Fruit fly (Drosophila melanogaster) S2 (cell line): Measurements from ENCODE around the gene zfh2.

ENCODE experiments used
- CG8478 ChIP-seq: fragments of >200 bp; optimal IDR thresholded peaks from 2 replicates; lab custom pipeline; 2018
- CTCF ChIP-seq, 2 experiments: fragments of >200 bp; optimal IDR thresholded peaks; 2 replicates each; lab custom pipeline; 2018

Gene zfh2

DNA sequence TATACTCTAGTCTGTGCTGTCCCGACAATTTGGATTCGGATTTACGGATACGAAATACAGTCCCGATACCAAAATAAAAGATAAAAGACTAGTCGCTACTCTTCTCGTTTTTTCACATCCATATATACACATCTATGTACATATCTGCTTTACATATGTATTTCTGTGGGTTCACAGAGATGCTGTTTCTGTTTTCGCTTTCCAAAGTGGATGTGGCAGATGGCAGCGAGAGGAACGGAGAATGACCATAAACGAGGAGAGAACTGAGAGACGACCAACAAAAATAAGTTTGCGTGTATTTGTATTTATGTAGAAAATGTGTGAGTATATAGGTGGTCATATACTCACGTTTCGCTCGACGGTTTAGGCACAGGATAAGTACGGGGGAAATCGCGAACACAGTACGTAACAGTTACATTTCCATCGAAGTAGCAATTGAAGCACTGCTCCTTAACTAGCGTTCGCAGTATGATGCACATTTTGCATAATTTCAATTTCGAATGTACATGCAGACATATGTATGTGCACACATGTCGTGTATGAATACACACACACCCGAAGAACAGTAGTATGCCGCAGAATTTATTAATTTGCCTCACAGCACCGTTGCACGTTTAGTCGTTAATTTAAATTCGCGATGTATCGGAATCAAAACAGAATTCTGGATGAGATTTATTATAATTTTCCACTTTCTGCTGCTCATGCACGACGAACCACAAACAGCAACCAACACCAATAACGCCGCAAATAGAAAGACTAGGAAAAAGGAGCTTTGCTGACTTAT, 55.7 kb downstream of the zfh2 start, which contains the start of gene Tdg:
Tdg (minus strand) TSS at position 760 of the 784 bp plus-strand sequence.
- no peak for TF ChIP-seq CG8478 (lab: Kevin White, UChicago)

- TF ChIP-seq CG8478 (lab: Kevin White, UChicago) (no peak), CTCF (optimal IDR thresholded peaks at IDR 0.05; lab: Kevin White, UChicago) (peak in 1 of 2 experiments; percentile 1)
Measured at dm6 chr4:557879-558202, 56.2 kb downstream of the zfh2 start, which contains the start of gene Pur-alpha. Gene Pur-alpha (plus strand): TSS chr4:558016.

DNA sequence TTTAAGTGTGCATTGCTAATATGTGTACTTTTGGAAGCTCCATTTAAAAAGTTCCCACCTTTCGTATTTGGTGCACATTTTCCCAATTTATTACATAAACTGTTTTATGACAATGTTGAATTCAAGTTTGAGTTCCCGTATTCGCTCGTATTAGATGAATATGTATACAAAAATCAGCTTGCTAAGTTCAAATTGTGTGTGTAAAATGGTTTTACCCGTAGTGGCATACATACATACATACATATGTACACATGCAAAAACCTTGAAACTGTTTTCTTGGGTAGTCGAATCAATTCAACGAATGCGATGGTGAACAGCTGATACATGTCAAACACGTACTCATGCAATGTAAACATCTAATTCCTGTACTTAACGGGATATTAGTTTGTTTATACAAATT, 56.8 kb downstream of the zfh2 start:
- TF ChIP-seq CG8478 (lab: Kevin White, UChicago) (no peak), CTCF (optimal IDR thresholded peaks at IDR 0.05; lab: Kevin White, UChicago) (no peak)

dm6 chr4:567285-567684, 65.7 kb downstream of the zfh2 start:
- TF ChIP-seq CTCF (optimal IDR thresholded peaks at IDR 0.05; lab: Kevin White, UChicago) (no peak), CG8478 (lab: Kevin White, UChicago) (no peak)

dm6 chr4:570404-571302, 69.0 kb downstream of the zfh2 start:
- TF ChIP-seq CTCF (optimal IDR thresholded peaks at IDR 0.05; lab: Kevin White, UChicago) (no peak), CG8478 (lab: Kevin White, UChicago) (no peak)

DNA sequence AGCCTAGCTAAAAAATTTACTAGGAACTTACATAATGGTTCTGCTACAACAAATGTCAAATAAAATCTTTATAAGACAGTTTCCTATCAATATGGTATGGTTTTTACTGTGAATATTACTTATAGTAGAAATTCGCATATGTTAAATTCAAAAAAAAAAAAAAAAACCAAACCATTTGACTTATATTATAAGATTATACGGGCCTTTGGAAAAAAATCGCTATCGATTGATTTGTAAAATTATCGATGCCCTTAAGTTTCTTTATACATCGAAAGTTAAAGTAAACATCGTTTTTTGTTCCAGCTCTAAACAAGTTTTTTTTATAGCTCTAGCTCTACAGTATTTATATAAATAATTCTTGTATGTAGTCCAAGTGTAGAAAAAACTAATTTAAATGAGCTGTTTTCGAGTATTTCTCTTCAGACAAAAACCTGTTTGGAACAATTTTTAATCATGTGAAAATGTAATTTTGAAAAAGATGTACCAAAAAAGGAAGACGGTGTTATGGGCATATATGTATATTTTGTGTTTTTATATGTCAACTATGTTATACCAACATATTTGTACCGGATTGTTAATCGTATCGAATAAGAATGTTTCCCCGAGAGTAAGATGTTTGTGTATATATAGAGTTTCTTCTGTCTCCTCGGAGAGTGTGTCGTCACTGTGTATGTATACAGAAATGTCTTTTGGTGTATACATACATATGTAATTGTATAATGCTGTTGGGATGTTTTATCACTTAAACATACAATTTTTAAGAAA, 70.1 kb downstream of the zfh2 start, which contains the start of the genes ND-49 and Ephrin:
ND-49 (minus strand) TSS at position 51 of the 765 bp plus-strand sequence.
Ephrin (plus strand) TSS at position 252 of the 765 bp plus-strand sequence.
- no peak for TF ChIP-seq CTCF (optimal IDR thresholded peaks at IDR 0.05; lab: Kevin White, UChicago)
- TF ChIP-seq CG8478 (lab: Kevin White, UChicago), result no peak

- TF ChIP-seq CG8478 (lab: Kevin White, UChicago) (no peak), CTCF (optimal IDR thresholded peaks at IDR 0.05; lab: Kevin White, UChicago) (no peak)
Measured at dm6 chr4:576439-576838, 74.8 kb downstream of the zfh2 start.

DNA sequence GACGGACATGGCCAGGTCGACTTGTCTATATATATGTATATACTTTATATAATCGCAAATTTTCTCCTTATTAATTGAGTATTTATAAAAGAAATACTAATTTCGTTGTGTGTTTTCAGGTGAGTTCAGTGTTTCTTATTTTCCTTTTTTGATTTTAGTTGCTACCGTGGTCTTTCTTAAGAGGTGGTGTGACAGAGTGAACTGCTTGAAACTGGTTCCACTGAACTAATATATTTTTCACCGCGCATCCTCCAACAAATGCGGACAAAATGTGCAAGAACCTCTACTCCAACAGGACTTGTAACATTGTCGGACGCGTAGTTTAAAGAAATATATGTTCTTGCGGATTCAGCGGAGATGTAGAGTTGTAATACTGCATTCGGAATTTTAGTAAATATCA, 81.2 kb downstream of the zfh2 start, which contains the start of gene CG1909:
CG1909 (plus strand) TSS at position 273 of the 400 bp plus-strand sequence.
- TF ChIP-seq CTCF (optimal IDR thresholded peaks at IDR 0.05; lab: Kevin White, UChicago) (no peak), CG8478 (lab: Kevin White, UChicago) (no peak)

- TF ChIP-seq CTCF (optimal IDR thresholded peaks at IDR 0.05; lab: Kevin White, UChicago) (no peak), CG8478 (lab: Kevin White, UChicago) (no peak)
Measured at dm6 chr4:588514-588913, 86.9 kb downstream of the zfh2 start.
